Fruit fly (Drosophila melanogaster) whole organism, embryonic: ENCODE data around the gene sosie.

Experiments used
- B-H2 ChIP-seq: fragments of 200-800 bp; sonication (Bioruptor generic); optimal IDR thresholded peaks from 2 replicates; lab custom pipeline; 2018; ENCODE audit warnings: missing biosample characterization, mild to moderate bottlenecking, missing genetic modification characterization
- CG10565 ChIP-seq: fragments of 200-800 bp; sonication (Bioruptor generic); optimal IDR thresholded peaks from 3 replicates; lab custom pipeline; 2016; ENCODE audit warnings: missing biosample characterization, mild to moderate bottlenecking, missing genetic modification characterization
- CG11456 ChIP-seq: fragments of 200-800 bp; sonication (Bioruptor generic); IDR thresholded peaks from 3 replicates; pipeline ENCODE4 v1.3.6; 2022; ENCODE audit warnings: missing biosample characterization, missing genetic modification characterization
- CG11695 ChIP-seq: fragments of 200-800 bp; sonication (Bioruptor generic); IDR thresholded peaks from 3 replicates; pipeline ENCODE4 v1.3.6; 2022; ENCODE audit warnings: missing biosample characterization, missing genetic modification characterization
- CG12104 ChIP-seq: fragments of 200-800 bp; sonication (Bioruptor generic); optimal IDR thresholded peaks from 3 replicates; lab custom pipeline; 2016; ENCODE audit warnings: missing biosample characterization, missing genetic modification characterization
- CG12391 ChIP-seq: fragments of 200-800 bp; sonication (Bioruptor generic); optimal IDR thresholded peaks from 3 replicates; lab custom pipeline; 2018; ENCODE audit warnings: missing biosample characterization, mild to moderate bottlenecking, missing genetic modification characterization, moderate library complexity
- CG1647 ChIP-seq: fragments of 200-800 bp; sonication (Bioruptor generic); optimal IDR thresholded peaks from 3 replicates; lab custom pipeline; 2016; ENCODE audit warnings: missing biosample characterization, missing genetic modification characterization
- CG17328 ChIP-seq: fragments of 200-800 bp; sonication (Bioruptor generic); IDR thresholded peaks from 2 replicates; pipeline ENCODE4 v1.3.6; 2022; ENCODE audit warnings: missing biosample characterization, missing genetic modification characterization
- CG17359 ChIP-seq: fragments of 200-800 bp; sonication (Bioruptor generic); optimal IDR thresholded peaks from 3 replicates; lab custom pipeline; 2018; ENCODE audit warnings: missing biosample characterization, mild to moderate bottlenecking, missing genetic modification characterization, moderate library complexity
- CG17385 ChIP-seq: fragments of 200-800 bp; sonication (Bioruptor generic); optimal IDR thresholded peaks from 3 replicates; lab custom pipeline; 2018; ENCODE audit warnings: missing biosample characterization, mild to moderate bottlenecking, missing genetic modification characterization
- CG17802 ChIP-seq: fragments of 200-800 bp; sonication (Bioruptor generic); optimal IDR thresholded peaks from 2 replicates; lab custom pipeline; 2018; ENCODE audit warnings: missing biosample characterization, mild to moderate bottlenecking, missing genetic modification characterization, moderate library complexity
- CG2678 ChIP-seq: fragments of 200-800 bp; sonication (Bioruptor generic); optimal IDR thresholded peaks from 3 replicates; lab custom pipeline; 2019; ENCODE audit warnings: missing biosample characterization, mild to moderate bottlenecking, missing genetic modification characterization, moderate library complexity
- CG2875 ChIP-seq: fragments of 200-800 bp; sonication (Bioruptor generic); optimal IDR thresholded peaks from 2 replicates; lab custom pipeline; 2017; ENCODE audit warnings: missing biosample characterization, mild to moderate bottlenecking, missing genetic modification characterization, missing genetic modification reagents
- CG30431 ChIP-seq: fragments of 200-800 bp; sonication (Bioruptor generic); optimal IDR thresholded peaks from 2 replicates; lab custom pipeline; 2017; ENCODE audit warnings: missing biosample characterization, missing genetic modification characterization
- CG32772 ChIP-seq: fragments of 200-800 bp; sonication (Bioruptor generic); IDR thresholded peaks from 2 replicates; pipeline ENCODE4 v1.3.6; 2022; ENCODE audit warnings: missing biosample characterization, missing genetic modification characterization
- CG3407 ChIP-seq: fragments of 200-800 bp; sonication (Bioruptor generic); optimal IDR thresholded peaks from 2 replicates; lab custom pipeline; 2018; ENCODE audit warnings: missing biosample characterization, mild to moderate bottlenecking, missing genetic modification characterization
- CG6272 ChIP-seq: fragments of 200-800 bp; sonication (Bioruptor generic); IDR thresholded peaks from 2 replicates; pipeline ENCODE4 v1.3.6; 2022; ENCODE audit warnings: missing biosample characterization, missing genetic modification characterization
- CG6854 ChIP-seq: fragments of 200-800 bp; sonication (Bioruptor generic); optimal IDR thresholded peaks from 3 replicates; lab custom pipeline; 2017; ENCODE audit warnings: missing biosample characterization, mild to moderate bottlenecking, missing genetic modification characterization
- CHES-1-like ChIP-seq: fragments of 200-800 bp; sonication (Bioruptor generic); optimal IDR thresholded peaks from 2 replicates; lab custom pipeline; 2016; ENCODE audit warnings: missing biosample characterization, missing genetic modification characterization
- D19B ChIP-seq: fragments of 200-800 bp; sonication (Bioruptor generic); optimal IDR thresholded peaks from 2 replicates; lab custom pipeline; 2017; ENCODE audit warnings: missing biosample characterization, mild to moderate bottlenecking, missing genetic modification characterization
- Dbx ChIP-seq: fragments of 200-800 bp; sonication (Bioruptor generic); IDR thresholded peaks from 3 replicates; pipeline ENCODE4 v1.3.6; 2022; ENCODE audit warnings: missing biosample characterization, missing genetic modification characterization
- Dref ChIP-seq: fragments of 200-800 bp; sonication (Bioruptor generic); IDR thresholded peaks from 2 replicates; pipeline ENCODE4 v1.3.6; 2022; ENCODE audit warnings: missing biosample characterization, missing genetic modification characterization
- H2.0 ChIP-seq: fragments of 200-800 bp; sonication (Bioruptor generic); IDR thresholded peaks from 2 replicates; pipeline ENCODE4 v1.3.6; 2022; ENCODE audit warnings: missing biosample characterization, missing genetic modification characterization
- Hey ChIP-seq: fragments of 200-800 bp; sonication (Bioruptor generic); optimal IDR thresholded peaks from 3 replicates; lab custom pipeline; 2018; ENCODE audit warnings: missing biosample characterization, mild to moderate bottlenecking, missing genetic modification characterization
- HmgD ChIP-seq: fragments of 200-800 bp; sonication (Bioruptor generic); optimal IDR thresholded peaks from 3 replicates; lab custom pipeline; 2016; ENCODE audit warnings: missing biosample characterization, missing genetic modification characterization
- Hr78 ChIP-seq, 2 experiments: fragments of 200-800 bp in 1 of 2; fragments of >200 bp in 1 of 2; sonication (Bioruptor generic) in 1 of 2; optimal IDR thresholded peaks; 2 replicates each; lab custom pipeline; 2017 to 2019; ENCODE audit warnings: missing biosample characterization in 2 of 2, missing genetic modification characterization in 2 of 2, mild to moderate bottlenecking in 1 of 2, moderate library complexity in 1 of 2
- Lpt ChIP-seq: fragments of >200 bp; optimal IDR thresholded peaks from 2 replicates; lab custom pipeline; 2018; ENCODE audit warnings: missing biosample characterization, missing genetic modification characterization
- MESR4 ChIP-seq: fragments of 200-800 bp; sonication (Bioruptor generic); optimal IDR thresholded peaks from 2 replicates; lab custom pipeline; 2018; ENCODE audit warnings: missing biosample characterization, mild to moderate bottlenecking, missing genetic modification characterization, moderate library complexity
- Med ChIP-seq: fragments of 200-800 bp; sonication (Bioruptor generic); peaks from one replicate; lab custom pipeline; 2016; ENCODE audit warnings: missing biosample characterization, missing genetic modification characterization, mild to moderate bottlenecking, inconsistent platforms, moderate library complexity
- NFAT ChIP-seq: fragments of 200-800 bp; sonication (Bioruptor generic); IDR thresholded peaks from 2 replicates; pipeline ENCODE4 v1.3.6; 2022; ENCODE audit warnings: missing biosample characterization, missing genetic modification characterization
- Neu2 ChIP-seq: fragments of 200-800 bp; sonication (Bioruptor generic); optimal IDR thresholded peaks from 3 replicates; lab custom pipeline; 2016; ENCODE audit warnings: missing biosample characterization, missing genetic modification characterization, borderline replicate concordance
- Poxn ChIP-seq: fragments of 200-800 bp; sonication (Bioruptor generic); IDR thresholded peaks from 2 replicates; pipeline ENCODE4 v1.3.6; 2022; ENCODE audit warnings: missing biosample characterization, missing genetic modification characterization
- Scr ChIP-seq: fragments of 200-800 bp; sonication (Bioruptor generic); IDR thresholded peaks from 2 replicates; pipeline ENCODE4 v1.3.6; 2022; ENCODE audit warnings: missing biosample characterization, missing genetic modification characterization; ENCODE audit not compliant: partially characterized antibody
- Xrp1 ChIP-seq: fragments of 200-800 bp; sonication (Bioruptor generic); IDR thresholded peaks from 2 replicates; pipeline ENCODE4 v1.3.6; 2022; ENCODE audit warnings: missing biosample characterization, missing genetic modification characterization
- YL-1 ChIP-seq: fragments of 200-800 bp; sonication (Bioruptor generic); optimal IDR thresholded peaks from 3 replicates; lab custom pipeline; 2017; ENCODE audit warnings: missing biosample characterization, mild to moderate bottlenecking, missing genetic modification characterization
- ara ChIP-seq: fragments of 200-800 bp; sonication (Bioruptor generic); IDR thresholded peaks from 2 replicates; pipeline ENCODE4 v1.3.6; 2022; ENCODE audit warnings: missing biosample characterization, missing genetic modification characterization
- btn ChIP-seq: fragments of 200-800 bp; sonication (Bioruptor generic); optimal IDR thresholded peaks from 2 replicates; lab custom pipeline; 2016; ENCODE audit warnings: missing biosample characterization, missing genetic modification characterization
- crol ChIP-seq: fragments of 200-800 bp; sonication (Bioruptor generic); IDR thresholded peaks from 2 replicates; pipeline ENCODE4 v1.3.6; 2022; ENCODE audit warnings: missing biosample characterization, missing genetic modification characterization
- disco-r ChIP-seq: fragments of 200-800 bp; sonication (Bioruptor generic); optimal IDR thresholded peaks from 2 replicates; lab custom pipeline; 2016; ENCODE audit warnings: missing biosample characterization, missing genetic modification characterization
- dmrt11E ChIP-seq: fragments of 200-800 bp; sonication (Bioruptor generic); optimal IDR thresholded peaks from 3 replicates; lab custom pipeline; 2018; ENCODE audit warnings: missing biosample characterization, mild to moderate bottlenecking, missing genetic modification characterization, moderate library complexity
- dysf ChIP-seq: fragments of 200-800 bp; sonication (Bioruptor generic); IDR thresholded peaks from 3 replicates; pipeline ENCODE4 v1.3.6; 2022; ENCODE audit warnings: missing biosample characterization, missing genetic modification characterization
- ewg ChIP-seq: fragments of 200-800 bp; sonication (Bioruptor generic); optimal IDR thresholded peaks from 3 replicates; lab custom pipeline; 2017; ENCODE audit warnings: mild to moderate bottlenecking, missing biosample characterization, missing genetic modification reagents, missing genetic modification characterization
- grn ChIP-seq: fragments of 200-800 bp; sonication (Bioruptor generic); optimal IDR thresholded peaks from 3 replicates; lab custom pipeline; 2017; ENCODE audit warnings: missing biosample characterization, missing genetic modification characterization
- ham ChIP-seq: fragments of 200-800 bp; sonication (Bioruptor generic); IDR thresholded peaks from 2 replicates; pipeline ENCODE4 v1.3.6; 2022; ENCODE audit warnings: missing biosample characterization, missing genetic modification characterization
- onecut ChIP-seq: fragments of 200-800 bp; sonication (Bioruptor generic); IDR thresholded peaks from 2 replicates; pipeline ENCODE4 v1.3.6; 2022; ENCODE audit warnings: missing biosample characterization, missing genetic modification characterization
- otp ChIP-seq: fragments of 200-800 bp; sonication (Bioruptor generic); IDR thresholded peaks from 3 replicates; pipeline ENCODE4, ENCODE4 v1.3.6; 2022; ENCODE audit warnings: missing biosample characterization, missing genetic modification characterization
- psq ChIP-seq: fragments of 200-800 bp; sonication (Bioruptor generic); optimal IDR thresholded peaks from 2 replicates; lab custom pipeline; 2017; ENCODE audit warnings: missing biosample characterization, missing genetic modification characterization
- ranshi ChIP-seq: fragments of 200-800 bp; sonication (Bioruptor generic); IDR thresholded peaks from 2 replicates; pipeline ENCODE4 v1.3.6; 2022; ENCODE audit warnings: missing biosample characterization, missing genetic modification characterization
- sna ChIP-seq: fragments of 200-800 bp; sonication (Bioruptor generic); IDR thresholded peaks from 2 replicates; pipeline ENCODE4 v1.3.6; 2022; ENCODE audit warnings: missing biosample characterization, missing genetic modification characterization; ENCODE audit not compliant: partially characterized antibody
- unpg ChIP-seq: fragments of 200-800 bp; sonication (Bioruptor generic); optimal IDR thresholded peaks from 3 replicates; lab custom pipeline; 2018; ENCODE audit warnings: missing biosample characterization, mild to moderate bottlenecking, missing genetic modification characterization, moderate library complexity

Gene sosie

dm6 chr3R:24828234-24828633 is 5.5 kb upstream of the sosie start, which contains the start of gene RabX4 (continued):
- TF ChIP-seq MESR4 (peak; percentile 1), Dref (GFP tag; lab: Robert Waterston, UW) (peak; percentile 48), ewg (GFP tag; lab: Kevin White, UChicago) (peak; percentile 99), CG2678 (tag; lab: Kevin White, UChicago) (no peak), onecut (peak; percentile 100), CG11695 (GFP tag; lab: Robert Waterston, UW) (peak; percentile 6; the same call in 1 of the 3 replicates), CG12104 (GFP tag; lab: Kevin White, UChicago) (no peak), CG6854 (GFP tag; lab: Kevin White, UChicago) (no peak), CG10565 (GFP tag; lab: Kevin White, UChicago) (no peak), btn (GFP tag; lab: Kevin White, UChicago) (no peak), YL-1 (GFP tag; lab: Kevin White, UChicago) (peak; percentile 42), Med (GFP tag; lab: Kevin White, UChicago) (peak; percentile 53)

DNA sequence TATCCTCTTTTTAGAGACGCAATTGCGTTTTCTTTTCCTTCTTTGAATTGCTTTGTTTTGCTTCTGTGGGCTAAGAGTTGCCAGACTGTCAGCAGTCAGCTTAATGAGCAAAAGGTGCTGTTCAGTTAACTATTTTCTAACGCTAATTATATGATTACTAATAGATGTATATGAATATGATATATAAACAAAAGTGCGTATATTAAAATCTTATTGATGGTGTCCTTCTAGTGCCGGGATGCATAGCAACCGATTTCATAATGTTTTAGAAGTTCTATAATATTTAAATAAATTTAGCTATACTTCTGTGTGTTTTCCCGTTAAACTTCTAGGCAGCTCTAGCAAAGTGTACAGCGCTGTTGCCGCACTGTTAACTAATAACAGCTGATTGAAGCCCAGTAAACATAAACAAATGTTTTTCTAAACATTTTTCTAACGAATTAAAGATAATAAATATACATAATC is 3.8 kb upstream of the sosie start, which contains the start of the genes Kaz and CG43273:
Gene Kaz (minus strand): TSS at position 73 of the 465 bp plus-strand sequence.
Gene CG43273 (plus strand): TSS at position 415 of the 465 bp plus-strand sequence.
- no peak for TF ChIP-seq disco-r (GFP tag; lab: Kevin White, UChicago)
- TF ChIP-seq Poxn (GFP tag; lab: Robert Waterston, UW): no peak
- no peak for TF ChIP-seq CG1647 (GFP tag; lab: Kevin White, UChicago)
- TF ChIP-seq CG12391 (tag; lab: Kevin White, UChicago): peak; percentile 81
- TF ChIP-seq HmgD (GFP tag; lab: Kevin White, UChicago): no peak
- peak; percentile 40; the same call in 1 of the 2 replicates for TF ChIP-seq CG6272 (GFP tag; lab: Robert Waterston, UW)
- peak; percentile 30; the same call in 1 of the 2 replicates for TF ChIP-seq Scr
- TF ChIP-seq Lpt: no peak
- TF ChIP-seq CG2678 (tag; lab: Kevin White, UChicago): no peak
- no peak for TF ChIP-seq CHES-1-like (GFP tag; lab: Kevin White, UChicago)
- no peak for TF ChIP-seq ham (GFP tag; lab: Robert Waterston, UW)
- no peak for TF ChIP-seq CG17385 (GFP tag; lab: Kevin White, UChicago)
- peak; percentile 43 for TF ChIP-seq psq (GFP tag; lab: Kevin White, UChicago)
- TF ChIP-seq CG30431 (GFP tag; lab: Kevin White, UChicago): no peak
- no peak for TF ChIP-seq ara
- no peak for TF ChIP-seq Dbx (GFP tag; lab: Robert Waterston, UW)
- TF ChIP-seq CG3407 (GFP tag; lab: Kevin White, UChicago): no peak
- 0 out of 2 replicates have a peak, but pooled peaks have one; percentile 11 for TF ChIP-seq sna (GFP tag; lab: Robert Waterston, UW)
- no peak for TF ChIP-seq D19B (GFP tag; lab: Kevin White, UChicago)
- TF ChIP-seq crol (GFP tag; lab: Robert Waterston, UW): no peak
- TF ChIP-seq grn: no peak
- no peak; the same call in 1 of the 2 replicates for TF ChIP-seq H2.0 (GFP tag; lab: Robert Waterston, UW)
- no peak for TF ChIP-seq Hey (tag; lab: Kevin White, UChicago)
- peak; percentile 40; the same call in 1 of the 2 replicates for TF ChIP-seq Xrp1 (GFP tag; lab: Robert Waterston, UW)
- no peak for TF ChIP-seq Hr78 (GFP tag; optimal IDR thresholded peaks at IDR 0.05; lab: Kevin White, UChicago)
- no peak for TF ChIP-seq CG17802
- no peak for TF ChIP-seq CG32772 (GFP tag; lab: Robert Waterston, UW)
- peak; percentile 33; the same call in 1 of the 2 replicates for TF ChIP-seq CG17328 (GFP tag; lab: Robert Waterston, UW)
- TF ChIP-seq B-H2: no peak
- TF ChIP-seq Neu2 (GFP tag; lab: Kevin White, UChicago): no peak
- TF ChIP-seq CG2875: no peak
- peak; percentile 56; the same call in 1 of the 3 replicates for TF ChIP-seq dysf (GFP tag; lab: Robert Waterston, UW)
- TF ChIP-seq NFAT (GFP tag; lab: Robert Waterston, UW): no peak
- TF ChIP-seq otp (GFP tag; lab: Robert Waterston, UW): no peak
- TF ChIP-seq CG17359: peak; percentile 46
- TF ChIP-seq CG11456 (GFP tag; lab: Robert Waterston, UW): no peak
- peak; percentile 40 for TF ChIP-seq dmrt11E (tag; lab: Kevin White, UChicago)
- TF ChIP-seq unpg: no peak
- no peak for TF ChIP-seq ranshi
